Fruit fly (Drosophila melanogaster): ENCODE measurements around the gene Cox17.

The Cox17 gene

dm6 chrX:15123418-15123994, 39.0 kb upstream of the Cox17 start (continued):
- TF ChIP-seq cato (GFP tag; optimal IDR thresholded peaks at IDR 0.05; ENCODE audit: borderline replicate concordance) (no peak), CG1647 (GFP tag; optimal IDR thresholded peaks at IDR 0.05) (no peak), dmrt99B (tag; optimal IDR thresholded peaks at IDR 0.05) (peak; percentile 57), CG2875 (GFP tag; optimal IDR thresholded peaks at IDR 0.05) (no peak), Abd-B (GFP tag; optimal IDR thresholded peaks at IDR 0.05) (no peak), Xbp1 (GFP tag; optimal IDR thresholded peaks at IDR 0.05) (no peak), Dek (tag; optimal IDR thresholded peaks at IDR 0.05) (no peak), CG8290 (GFP tag; optimal IDR thresholded peaks at IDR 0.05) (no peak), CG8290 (tag; optimal IDR thresholded peaks at IDR 0.05) (no peak), Awh (GFP tag; IDR thresholded peaks at IDR 0.05) (no peak), Chrac-16 (GFP tag; optimal IDR thresholded peaks at IDR 0.05) (no peak), NfI (GFP tag; optimal IDR thresholded peaks at IDR 0.05) (no peak), CG7928 (GFP tag; optimal IDR thresholded peaks at IDR 0.05) (no peak), Ptx1 (GFP tag; IDR thresholded peaks at IDR 0.05) (0 out of 2 replicates have a peak, but pooled peaks have one; percentile 13), luna (GFP tag; optimal IDR thresholded peaks at IDR 0.05) (no peak)

dm6 chrX:15121714-15122113, 37.2 kb upstream of the Cox17 start:
- TF ChIP-seq wor (GFP tag; IDR thresholded peaks at IDR 0.05), result 0 out of 2 replicates have a peak, but pooled peaks have one; percentile 14
- TF ChIP-seq Tbp (GFP tag; optimal IDR thresholded peaks at IDR 0.05), result no peak
- TF ChIP-seq stc (GFP tag; IDR thresholded peaks at IDR 0.05), result peak; percentile 57
- TF ChIP-seq CG11504 (tag; optimal IDR thresholded peaks at IDR 0.05), result peak; percentile 73
- peak; percentile 24 for TF ChIP-seq CG10267 (tag; optimal IDR thresholded peaks at IDR 0.05)
- peak; percentile 99 for TF ChIP-seq Blimp-1 (GFP tag; optimal IDR thresholded peaks at IDR 0.05)
- no peak for TF ChIP-seq CG12744 (GFP tag; optimal IDR thresholded peaks at IDR 0.05)
- peak; percentile 47 for TF ChIP-seq phol (tag; optimal IDR thresholded peaks at IDR 0.05)
- TF ChIP-seq az2 (GFP tag; optimal IDR thresholded peaks at IDR 0.05), result no peak
- peak; percentile 26; the same call in 1 of the 2 replicates for TF ChIP-seq E2f2 (GFP tag; IDR thresholded peaks at IDR 0.05)
- peak in 1 of 2 experiments; percentile 29 for TF ChIP-seq Eip74EF (GFP tag; optimal IDR thresholded peaks at IDR 0.05)
- peak; percentile 45 for TF ChIP-seq CG10979 (tag; optimal IDR thresholded peaks at IDR 0.05)
- TF ChIP-seq Sox100B (GFP tag; optimal IDR thresholded peaks at IDR 0.05), result peak; percentile 54
- no peak for TF ChIP-seq Pdp1 (GFP tag; optimal IDR thresholded peaks at IDR 0.05)
- peak; percentile 49; the same call in 1 of the 2 replicates for TF ChIP-seq Ptx1 (GFP tag; IDR thresholded peaks at IDR 0.05)
- peak; percentile 55 for TF ChIP-seq CG2712 (tag; optimal IDR thresholded peaks at IDR 0.05)
- peak in 1 of 2 experiments; percentile 46 for TF ChIP-seq bsh (GFP tag; optimal IDR thresholded peaks at IDR 0.05)
- TF ChIP-seq CG15269 (tag; optimal IDR thresholded peaks at IDR 0.05), result peak; percentile 47
- TF ChIP-seq shn (GFP tag; optimal IDR thresholded peaks at IDR 0.05), result no peak
- TF ChIP-seq Xrp1 (GFP tag; IDR thresholded peaks at IDR 0.05), result peak; percentile 38; the same call in 1 of the 2 replicates
- TF ChIP-seq CG30431 (GFP tag; optimal IDR thresholded peaks at IDR 0.05), result no peak
- TF ChIP-seq pan (optimal IDR thresholded peaks at IDR 0.05), result no peak
- peak in 1 of 2 experiments; percentile 56 for TF ChIP-seq pan (GFP tag; optimal IDR thresholded peaks at IDR 0.05 in 1 of 2, IDR thresholded peaks at IDR 0.05 in 1 of 2)
- TF ChIP-seq Adf1 (GFP tag; IDR thresholded peaks at IDR 0.05), result no peak
- TF ChIP-seq CG2678 (tag; optimal IDR thresholded peaks at IDR 0.05), result peak; percentile 61
- 0 out of 2 replicates have a peak, but pooled peaks have one; percentile 19 for TF ChIP-seq CG32772 (GFP tag; IDR thresholded peaks at IDR 0.05)
- peak; percentile 54 for TF ChIP-seq gsb-n (tag; optimal IDR thresholded peaks at IDR 0.05)
- TF ChIP-seq ap (GFP tag; IDR thresholded peaks at IDR 0.05), result 0 out of 2 replicates have a peak, but pooled peaks have one; percentile 27
- peak; percentile 39; the same call in 1 of the 3 replicates for TF ChIP-seq tgo (GFP tag; IDR thresholded peaks at IDR 0.05)
- TF ChIP-seq CG12391 (tag; optimal IDR thresholded peaks at IDR 0.05), result peak; percentile 42
- TF ChIP-seq Oli (tag; optimal IDR thresholded peaks at IDR 0.05), result peak; percentile 45
- peak; percentile 17 for TF ChIP-seq fd96Cb (tag; optimal IDR thresholded peaks at IDR 0.05)
- peak; percentile 50 for TF ChIP-seq CG17359 (tag; optimal IDR thresholded peaks at IDR 0.05)
- no peak for TF ChIP-seq pnt (GFP tag; optimal IDR thresholded peaks at IDR 0.05)
- peak; percentile 12 for TF ChIP-seq gcm (GFP tag; optimal IDR thresholded peaks at IDR 0.05)

All from whole organism, embryonic.